Fruit fly (Drosophila melanogaster): ENCODE data around the gene CG13244.
A peak's percentile ranks its signal among the peaks of the same experiment; 100 is the strongest.

Gene CG13244

dm6 chr2L:15912008-15912900 lies 4.4 kb upstream of the CG13244 start (continued):
- peak; percentile 82 for TF ChIP-seq scrt (GFP tag; optimal IDR thresholded peaks at IDR 0.05)
- TF ChIP-seq CG3163 (GFP tag; optimal IDR thresholded peaks at IDR 0.05): no peak
- TF ChIP-seq fd64A (GFP tag; optimal IDR thresholded peaks at IDR 0.05): no peak
- no peak for TF ChIP-seq Sin3A (optimal IDR thresholded peaks at IDR 0.05)
- TF ChIP-seq chm (GFP tag; IDR thresholded peaks at IDR 0.05): no peak
- TF ChIP-seq pros (GFP tag; optimal IDR thresholded peaks at IDR 0.05): peak; percentile 11
- TF ChIP-seq Sry-δ (GFP tag; optimal IDR thresholded peaks at IDR 0.05): no peak
- peak; percentile 82 for TF ChIP-seq CG33557 (GFP tag; optimal IDR thresholded peaks at IDR 0.05)
- peak; percentile 82 for TF ChIP-seq CG2120 (GFP tag; optimal IDR thresholded peaks at IDR 0.05)
- peak; percentile 92 for TF ChIP-seq CG10979 (tag; optimal IDR thresholded peaks at IDR 0.05)
- TF ChIP-seq CG7786 (GFP tag; optimal IDR thresholded peaks at IDR 0.05): no peak
- peak; percentile 93 for TF ChIP-seq phol (tag; optimal IDR thresholded peaks at IDR 0.05)
- TF ChIP-seq CG43689 (GFP tag; IDR thresholded peaks at IDR 0.05): peak; percentile 71
- TF ChIP-seq amos (GFP tag; IDR thresholded peaks at IDR 0.05; ENCODE audit: partially characterized antibody): no peak; the same call in 1 of the 2 replicates
- TF ChIP-seq Trl (optimal IDR thresholded peaks at IDR 0.05): peak in 1 of 2 experiments; percentile 50
- peak; percentile 26 for TF ChIP-seq Trl (GFP tag; optimal IDR thresholded peaks at IDR 0.05)
- peak; percentile 88 for TF ChIP-seq CG4424 (GFP tag; optimal IDR thresholded peaks at IDR 0.05)
- TF ChIP-seq Dref (GFP tag; IDR thresholded peaks at IDR 0.05): no peak
- TF ChIP-seq Nf-YA (GFP tag; IDR thresholded peaks at IDR 0.05): peak; percentile 48; the same call in 1 of the 2 replicates
- peak; percentile 82 for TF ChIP-seq jigr1 (GFP tag; IDR thresholded peaks at IDR 0.05)
- TF ChIP-seq sima (GFP tag; optimal IDR thresholded peaks at IDR 0.05): no peak
- TF ChIP-seq CG4730 (GFP tag; IDR thresholded peaks at IDR 0.05): peak; percentile 89
- TF ChIP-seq D19B (GFP tag; optimal IDR thresholded peaks at IDR 0.05): peak; percentile 87
- TF ChIP-seq CG32532 (GFP tag; IDR thresholded peaks at IDR 0.05): peak; percentile 91
- no peak for TF ChIP-seq dm (GFP tag; optimal IDR thresholded peaks at IDR 0.05)
- TF ChIP-seq CG18764 (GFP tag; optimal IDR thresholded peaks at IDR 0.05): peak; percentile 78
- peak; percentile 95 for TF ChIP-seq CG12299 (tag; optimal IDR thresholded peaks at IDR 0.05)
- peak; percentile 85 for TF ChIP-seq CG6854 (GFP tag; optimal IDR thresholded peaks at IDR 0.05)
- peak; percentile 88 for TF ChIP-seq org-1 (GFP tag; optimal IDR thresholded peaks at IDR 0.05)
- no peak for TF ChIP-seq BEAF-32 (GFP tag; optimal IDR thresholded peaks at IDR 0.05)
- TF ChIP-seq CG17186 (GFP tag; optimal IDR thresholded peaks at IDR 0.05): peak; percentile 33
- peak; percentile 72 for TF ChIP-seq CG15696 (tag; optimal IDR thresholded peaks at IDR 0.05)
- TF ChIP-seq CG3407 (GFP tag; optimal IDR thresholded peaks at IDR 0.05): peak; percentile 85
- TF ChIP-seq CG11085 (GFP tag; IDR thresholded peaks at IDR 0.05): peak; percentile 75
- TF ChIP-seq sens (GFP tag): peak; percentile 89
- peak; percentile 96 for TF ChIP-seq CG10366 (GFP tag; IDR thresholded peaks at IDR 0.05)
- TF ChIP-seq jing (GFP tag; optimal IDR thresholded peaks at IDR 0.05): peak; percentile 85
- peak in 1 of 2 experiments; percentile 96 for TF ChIP-seq eve (GFP tag; optimal IDR thresholded peaks at IDR 0.05)
- peak; percentile 71; the same call in 1 of the 2 replicates for TF ChIP-seq Rx (GFP tag; IDR thresholded peaks at IDR 0.05)
- TF ChIP-seq dmrt99B (tag; optimal IDR thresholded peaks at IDR 0.05): peak; percentile 96
- peak; percentile 86 for TF ChIP-seq CG1233 (GFP tag; optimal IDR thresholded peaks at IDR 0.05)
- peak; percentile 93 for TF ChIP-seq fd96Cb (tag; optimal IDR thresholded peaks at IDR 0.05)
- TF ChIP-seq ac (GFP tag; optimal IDR thresholded peaks at IDR 0.05): no peak
- peak; percentile 64 to 100 for TF ChIP-seq Pdp1 (GFP tag; optimal IDR thresholded peaks at IDR 0.05)
- peak; percentile 55 for TF ChIP-seq Hsf (GFP tag; optimal IDR thresholded peaks at IDR 0.05)
- TF ChIP-seq ab (GFP tag; optimal IDR thresholded peaks at IDR 0.05): peak; percentile 68
- 0 out of 3 replicates have a peak, but pooled peaks have one; percentile 24 for TF ChIP-seq CG6175 (GFP tag; IDR thresholded peaks at IDR 0.05)
- peak; percentile 92 for TF ChIP-seq Rfx (GFP tag; IDR thresholded peaks at IDR 0.05)
- peak; percentile 96 for TF ChIP-seq CG15601 (tag; optimal IDR thresholded peaks at IDR 0.05)
